Worm (Caenorhabditis elegans): ENCODE measurements around the gene srd-11.

DNA sequence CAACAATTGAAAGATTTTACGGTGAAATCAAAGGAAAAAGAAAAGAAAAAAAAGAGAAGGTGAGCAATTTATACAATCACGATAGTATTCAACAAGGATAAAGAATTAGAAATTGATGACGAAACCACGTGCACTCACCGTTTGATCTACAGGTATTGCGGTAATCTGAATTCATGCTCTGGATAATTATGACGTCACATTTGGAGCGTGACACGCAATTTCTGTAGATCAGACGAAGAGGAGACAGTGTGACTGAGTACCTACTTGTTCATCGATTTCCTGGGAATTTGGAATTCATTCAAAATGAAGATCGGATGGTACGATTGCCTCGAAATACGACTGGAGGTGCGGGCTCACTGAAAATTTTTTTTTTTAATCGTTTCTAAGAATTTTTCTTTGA is 21.3 kb downstream of the srd-11 start:
- TF ChIP-seq hnd-1 (tag; optimal IDR thresholded peaks at IDR 0.05) (no peak), scrt-1 (GFP tag; IDR thresholded peaks at IDR 0.05) (no peak), B0310.2 (tag; optimal IDR thresholded peaks at IDR 0.05) (no peak), flt-1 (GFP tag; IDR thresholded peaks at IDR 0.05) (no peak), F13C5.2 (tag; optimal IDR thresholded peaks at IDR 0.05) (no peak), ama-1 (optimal IDR thresholded peaks at IDR 0.05) (no peak), tra-4 (tag; optimal IDR thresholded peaks at IDR 0.05) (no peak), hmbx-1 (tag; optimal IDR thresholded peaks at IDR 0.05) (no peak), ceh-36 (tag; optimal IDR thresholded peaks at IDR 0.05) (no peak)

All from whole organism, early embryonic.